Fruit fly (Drosophila melanogaster): Measurements from ENCODE around the gene PGRP-SB1.

DNA sequence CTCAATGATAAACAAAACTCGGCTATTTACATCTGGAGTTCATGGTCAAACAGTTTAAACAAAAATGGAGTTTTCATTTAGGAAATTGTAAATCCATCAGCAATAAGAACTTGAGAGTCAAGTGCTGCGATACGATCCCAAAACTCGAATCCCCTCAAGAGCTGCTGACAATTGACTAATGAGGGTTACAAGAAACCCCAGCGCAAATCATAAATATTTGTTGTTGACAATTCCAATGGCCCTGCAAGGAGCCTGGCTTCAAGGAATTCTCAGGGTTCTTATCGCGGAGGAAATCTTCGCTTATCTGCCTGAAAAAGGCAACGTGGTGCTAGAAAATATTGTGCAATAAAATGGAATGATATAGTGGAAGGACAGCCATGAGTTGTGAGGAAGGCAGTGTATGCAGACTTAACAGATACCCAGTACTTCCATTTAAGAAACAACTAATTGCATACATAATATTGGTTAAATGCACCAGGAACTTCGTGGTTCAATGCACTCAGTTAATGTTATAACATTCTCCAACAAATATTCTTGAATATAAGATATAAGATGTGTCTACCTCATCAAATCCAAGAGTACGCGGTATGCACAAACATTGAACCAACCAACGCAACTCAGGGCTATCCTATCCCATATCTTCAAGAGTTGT lies 40.3 kb upstream of the PGRP-SB1 start:
- peak; percentile 39 for TF ChIP-seq CG14655 (GFP tag; optimal IDR thresholded peaks at IDR 0.05)
- TF ChIP-seq Ets98B (GFP tag; IDR thresholded peaks at IDR 0.05) = no peak
- TF ChIP-seq gl (tag; optimal IDR thresholded peaks at IDR 0.05) = no peak
- TF ChIP-seq CG10348 (GFP tag; IDR thresholded peaks at IDR 0.05) = no peak
- no peak for TF ChIP-seq EcR (GFP tag; optimal IDR thresholded peaks at IDR 0.05)
- no peak for TF ChIP-seq CG32121 (GFP tag; IDR thresholded peaks at IDR 0.05)
- no peak for TF ChIP-seq CG15710 (tag; optimal IDR thresholded peaks at IDR 0.05)
- no peak for TF ChIP-seq CG4496 (GFP tag; IDR thresholded peaks at IDR 0.05)
